Fruit fly (Drosophila melanogaster): ENCODE results near the gene CG7140.

- TF ChIP-seq CG8478 (optimal IDR thresholded peaks at IDR 0.05) (no peak), CTCF (optimal IDR thresholded peaks at IDR 0.05) (no peak)
Measured at dm6 chr3L:22071687-22072394, 43.7 kb upstream of the CG7140 start, which contains the start of gene CG7139.
